Fruit fly (Drosophila melanogaster) whole organism, embryonic: Measurements from ENCODE around the gene ZnT63C.

Experiments used
- CG15601 ChIP-seq: fragments of 200-800 bp; sonication (Bioruptor generic); optimal IDR thresholded peaks from 3 replicates; lab custom pipeline; 2019; ENCODE audit warnings: missing biosample characterization, mild to moderate bottlenecking, missing genetic modification characterization, moderate library complexity
- Max ChIP-seq: fragments of 200-800 bp; sonication (Bioruptor generic); optimal IDR thresholded peaks from 2 replicates; lab custom pipeline; 2016; ENCODE audit warnings: missing biosample characterization, mild to moderate bottlenecking, missing genetic modification characterization
- NfI ChIP-seq: fragments of 200-800 bp; sonication (Bioruptor generic); optimal IDR thresholded peaks from 3 replicates; lab custom pipeline; 2018; ENCODE audit warnings: missing biosample characterization, mild to moderate bottlenecking, missing genetic modification characterization, moderate library complexity
- bab2 ChIP-seq: fragments of 200-800 bp; sonication (Bioruptor generic); optimal IDR thresholded peaks from 2 replicates; lab custom pipeline; 2016; ENCODE audit warnings: missing biosample characterization, missing genetic modification characterization
- ftz-f1 ChIP-seq: fragments of 200-800 bp; sonication (Bioruptor generic); optimal IDR thresholded peaks from 2 replicates; lab custom pipeline; 2016; ENCODE audit warnings: missing biosample characterization, missing genetic modification characterization
- knrl ChIP-seq: fragments of 200-800 bp; sonication (Bioruptor generic); IDR thresholded peaks from 3 replicates; pipeline ENCODE4 v1.3.6; 2022; ENCODE audit warnings: missing biosample characterization, missing genetic modification characterization; ENCODE audit not compliant: partially characterized antibody
- lola ChIP-seq, 3 experiments: fragments of >200 bp in 2 of 3; fragments of 200-800 bp in 1 of 3; sonication (Bioruptor generic) in 1 of 3; optimal IDR thresholded peaks; 2 replicates each; lab custom pipeline; 2017 to 2019; ENCODE audit warnings: missing biosample characterization in 3 of 3, missing genetic modification characterization in 3 of 3, mild to moderate bottlenecking in 1 of 3, moderate library complexity in 1 of 3
- slp2 ChIP-seq: fragments of 200-800 bp; sonication (Bioruptor generic); optimal IDR thresholded peaks from 2 replicates; lab custom pipeline; 2016; ENCODE audit warnings: missing biosample characterization, missing genetic modification characterization
- zfh2 ChIP-seq: fragments of 200-800 bp; sonication (Bioruptor generic); optimal IDR thresholded peaks from 2 replicates; lab custom pipeline; 2016; ENCODE audit warnings: missing biosample characterization, missing genetic modification characterization

DNA sequence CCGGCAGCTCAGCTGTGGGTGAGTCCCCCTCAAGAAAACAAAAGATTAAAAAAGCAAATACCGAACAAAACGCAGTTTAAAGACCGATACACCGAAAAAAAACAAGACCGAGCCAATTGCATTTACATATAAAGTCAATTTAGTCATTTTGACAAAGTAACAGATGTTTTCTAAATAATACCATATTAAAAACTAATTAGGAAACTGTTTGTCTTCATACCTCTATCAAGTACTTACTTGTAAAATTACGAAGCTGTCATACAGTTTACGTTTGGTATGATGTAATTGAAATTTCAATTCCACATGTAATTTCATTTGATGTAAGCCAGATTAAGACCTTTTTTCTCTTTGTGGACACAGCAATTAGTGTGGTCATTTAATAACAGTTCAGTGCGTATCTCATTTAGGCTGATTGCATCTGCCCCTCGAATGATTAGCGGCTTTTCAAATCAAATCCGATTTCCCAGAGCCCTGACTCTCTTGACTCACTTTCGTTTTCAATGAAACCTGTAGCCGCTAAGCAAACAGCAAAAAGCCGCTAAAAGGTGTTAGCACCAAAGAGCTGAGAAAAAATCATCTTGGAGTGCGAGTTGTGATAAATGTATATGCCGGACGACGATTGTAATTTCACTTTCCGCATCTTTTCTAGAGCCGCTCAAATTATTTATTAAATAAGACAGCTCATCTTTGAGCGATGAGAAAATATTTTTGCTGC, 28.9 kb upstream of the ZnT63C start:
- TF ChIP-seq knrl (GFP tag; lab: Robert Waterston, UW) (no peak), lola (GFP tag; optimal IDR thresholded peaks at IDR 0.05; lab: Kevin White, UChicago) (no peak), slp2 (no peak), NfI (GFP tag; lab: Kevin White, UChicago) (no peak), bab2 (no peak), Max (GFP tag; lab: Kevin White, UChicago) (no peak), zfh2 (GFP tag; lab: Kevin White, UChicago) (no peak), CG15601 (no peak), ftz-f1 (no peak)
